Worm (Caenorhabditis elegans) whole organism, L4/young adult: Measurements from ENCODE around the gene srw-7.

Source experiments
- W03F9.2 ChIP-seq: fragments of 150-350 bp; optimal IDR thresholded peaks from 2 replicates; lab custom pipeline; 2014; ENCODE audit warnings: missing biosample characterization, missing genetic modification characterization
- dao-5 ChIP-seq: sonication (generic microtip); optimal IDR thresholded peaks from 2 replicates; lab custom pipeline; 2016; ENCODE audit warnings: missing genotype, missing genetic modification characterization, moderate library complexity, missing compliant biosample characterization
- him-1 ChIP-seq: sonication (generic microtip); optimal IDR thresholded peaks from 2 replicates; lab custom pipeline; 2016; ENCODE audit warnings: missing genotype, missing genetic modification reagents, missing genetic modification characterization, missing compliant biosample characterization

DNA sequence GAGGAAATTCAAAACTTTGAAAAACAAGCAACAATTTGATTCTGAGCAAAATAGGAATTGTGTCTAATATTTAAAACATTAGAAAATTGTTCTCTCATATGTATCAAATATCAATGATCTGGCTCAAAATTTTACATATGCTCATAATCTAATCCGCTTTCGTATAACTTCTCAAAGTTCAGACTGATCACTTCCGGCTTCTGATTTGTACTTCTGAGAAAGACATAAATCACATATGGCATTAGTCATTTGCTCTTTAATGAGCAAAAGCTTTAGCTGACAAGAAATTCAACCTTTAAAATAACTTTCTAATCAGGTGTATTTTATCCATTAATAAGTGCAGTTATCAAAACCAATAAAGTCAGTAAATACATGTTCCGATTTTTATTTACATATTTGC lies 49.9 kb downstream of the srw-7 start:
- TF ChIP-seq W03F9.2 (tag; lab: Kevin White, UChicago), result no peak
- no peak for TF ChIP-seq him-1 (tag; lab: Kevin White, UChicago)
- no peak for TF ChIP-seq dao-5 (tag; lab: Kevin White, UChicago)
